Fruit fly (Drosophila melanogaster): ENCODE measurements around the gene Oga.
A peak's percentile ranks its signal among the peaks of the same experiment; 100 is the strongest.

Gene Oga

dm6 chr3R:21246492-21247061 lies 27.7 kb downstream of the Oga start, which contains the start of gene ETHR (continued):
- no peak for TF ChIP-seq Dad (GFP tag; optimal IDR thresholded peaks at IDR 0.05)
- no peak for TF ChIP-seq jumu (GFP tag; optimal IDR thresholded peaks at IDR 0.05)
- peak; percentile 4 for TF ChIP-seq nau (GFP tag; optimal IDR thresholded peaks at IDR 0.05)
- no peak for TF ChIP-seq pros (GFP tag; optimal IDR thresholded peaks at IDR 0.05)

DNA sequence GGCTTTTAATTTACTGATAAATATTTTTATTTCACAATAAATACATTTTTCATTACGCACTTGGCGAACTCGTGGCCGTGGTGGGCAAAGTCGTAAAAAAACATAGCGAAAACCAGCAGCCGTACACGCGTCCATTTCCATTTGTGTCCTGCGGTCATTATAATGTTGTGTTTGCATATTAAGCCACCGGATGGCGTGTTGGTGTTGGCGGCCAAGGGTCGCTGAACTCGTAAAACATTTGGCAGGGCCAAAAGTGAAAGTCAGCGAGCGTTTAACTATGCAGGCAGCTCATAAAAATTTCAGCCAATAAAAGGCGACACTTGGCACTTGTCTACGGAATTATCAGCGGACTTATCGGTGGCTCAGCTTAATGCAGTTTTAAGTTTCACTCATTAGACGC lies 33.6 kb downstream of the Oga start:
- TF ChIP-seq CG9797 (GFP tag; optimal IDR thresholded peaks at IDR 0.05) (no peak), br (optimal IDR thresholded peaks at IDR 0.05) (no peak), TFAM (GFP tag; optimal IDR thresholded peaks at IDR 0.05) (no peak), CG30403 (GFP tag; optimal IDR thresholded peaks at IDR 0.05) (no peak), CG12942 (GFP tag; optimal IDR thresholded peaks at IDR 0.05) (no peak), CTCF (GFP tag; optimal IDR thresholded peaks at IDR 0.05) (peak; percentile 75), CG7963 (GFP tag; IDR thresholded peaks at IDR 0.05; ENCODE audit: partially characterized antibody) (no peak), CG15696 (tag; optimal IDR thresholded peaks at IDR 0.05) (no peak), CG9876 (GFP tag; optimal IDR thresholded peaks at IDR 0.05) (no peak), CG10979 (tag; optimal IDR thresholded peaks at IDR 0.05) (peak; percentile 83), PHDP (tag; optimal IDR thresholded peaks at IDR 0.05) (no peak)

DNA sequence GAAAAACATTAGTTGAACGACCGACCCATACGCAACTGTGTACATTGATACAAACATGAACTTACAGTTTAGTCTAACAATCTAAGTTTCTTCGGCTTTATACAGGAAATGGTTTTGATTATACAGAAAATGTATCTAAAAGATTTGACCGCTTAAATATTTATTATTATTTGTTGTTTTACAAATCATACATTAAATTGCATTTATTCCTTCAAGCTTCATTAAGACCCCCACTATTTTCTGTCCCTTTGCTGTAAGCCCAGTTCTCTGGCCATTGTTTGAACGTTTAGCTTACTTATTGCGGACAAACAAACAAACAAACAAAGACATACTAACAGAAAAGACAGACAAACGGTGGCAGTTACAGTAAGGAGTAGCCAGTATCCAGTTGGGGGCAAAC lies 35.4 kb downstream of the Oga start:
- peak; percentile 18 for TF ChIP-seq CG2678 (tag; optimal IDR thresholded peaks at IDR 0.05)
- no peak for TF ChIP-seq dati (GFP tag; IDR thresholded peaks at IDR 0.05)
- no peak for TF ChIP-seq CG34224 (GFP tag; IDR thresholded peaks at IDR 0.05; ENCODE audit: partially characterized antibody)
- peak; percentile 2 for TF ChIP-seq CG11504 (tag; optimal IDR thresholded peaks at IDR 0.05)
- TF ChIP-seq gem (tag; optimal IDR thresholded peaks at IDR 0.05): peak; percentile 14
- TF ChIP-seq CG18599 (GFP tag; optimal IDR thresholded peaks at IDR 0.05): peak; percentile 27

- no peak for TF ChIP-seq pum (GFP tag; optimal IDR thresholded peaks at IDR 0.05)
- peak; percentile 47 for TF ChIP-seq scrt (GFP tag; optimal IDR thresholded peaks at IDR 0.05)
These were observed 41.9 kb downstream of the Oga start for dm6 chr3R:21260795-21261194.

DNA sequence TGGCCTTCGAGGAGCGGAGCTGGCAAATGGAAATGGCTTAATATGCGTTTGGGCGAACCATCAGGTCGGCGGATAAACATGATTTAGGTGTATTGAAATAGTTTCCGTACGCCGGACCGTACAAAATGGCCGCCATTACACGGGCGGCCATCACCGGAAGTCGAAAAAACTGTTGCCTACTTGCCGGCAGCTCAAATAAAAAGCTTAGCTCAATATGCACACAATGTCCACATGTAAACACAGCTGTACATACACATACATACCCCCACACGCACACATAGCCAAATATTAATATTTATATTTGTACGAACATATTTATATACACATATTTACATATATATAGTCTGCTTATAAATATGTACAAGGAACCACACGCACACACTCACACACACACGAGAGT lies 44.3 kb downstream of the Oga start:
- TF ChIP-seq Dip3 (GFP tag; optimal IDR thresholded peaks at IDR 0.05): no peak
- TF ChIP-seq odd (GFP tag; optimal IDR thresholded peaks at IDR 0.05): peak; percentile 31
- TF ChIP-seq gem (tag; optimal IDR thresholded peaks at IDR 0.05): peak; percentile 35
- no peak for TF ChIP-seq Atf-2 (GFP tag; optimal IDR thresholded peaks at IDR 0.05)
- peak; percentile 33 for TF ChIP-seq CG12659 (GFP tag; optimal IDR thresholded peaks at IDR 0.05)
- TF ChIP-seq CG43689 (GFP tag; IDR thresholded peaks at IDR 0.05): peak; percentile 35; the same call in 1 of the 2 replicates
- no peak for TF ChIP-seq luna (GFP tag; optimal IDR thresholded peaks at IDR 0.05)
- no peak for TF ChIP-seq CG34224 (GFP tag; IDR thresholded peaks at IDR 0.05; ENCODE audit: partially characterized antibody)
- TF ChIP-seq ap (GFP tag; IDR thresholded peaks at IDR 0.05): peak; percentile 38; the same call in 1 of the 2 replicates
- 0 out of 2 replicates have a peak, but pooled peaks have one; percentile 20 for TF ChIP-seq CG32772 (GFP tag; IDR thresholded peaks at IDR 0.05)
- no peak for TF ChIP-seq sc (optimal IDR thresholded peaks at IDR 0.05)
- peak; percentile 40 for TF ChIP-seq sc (GFP tag; optimal IDR thresholded peaks at IDR 0.05)
- TF ChIP-seq trh (GFP tag; optimal IDR thresholded peaks at IDR 0.05): peak; percentile 2
- TF ChIP-seq Ets97D (GFP tag; optimal IDR thresholded peaks at IDR 0.05): peak; percentile 90
- peak; percentile 37 for TF ChIP-seq Asciz (GFP tag; optimal IDR thresholded peaks at IDR 0.05)
- no peak for TF ChIP-seq Deaf1 (tag; optimal IDR thresholded peaks at IDR 0.05)
- TF ChIP-seq dysf (GFP tag; IDR thresholded peaks at IDR 0.05): peak; percentile 38; the same call in 1 of the 3 replicates
- TF ChIP-seq H2.0 (GFP tag; IDR thresholded peaks at IDR 0.05): peak; percentile 33; the same call in 1 of the 2 replicates
- peak; percentile 41 for TF ChIP-seq CG17568 (GFP tag; optimal IDR thresholded peaks at IDR 0.05)
- TF ChIP-seq CG42726 (GFP tag; IDR thresholded peaks at IDR 0.05; ENCODE audit: partially characterized antibody): no peak
- no peak for TF ChIP-seq mld (GFP tag; IDR thresholded peaks at IDR 0.05; ENCODE audit: partially characterized antibody)
- TF ChIP-seq ranshi (GFP tag; IDR thresholded peaks at IDR 0.05): peak; percentile 57; the same call in 1 of the 2 replicates
- peak; percentile 9 for TF ChIP-seq dmrt11E (tag; optimal IDR thresholded peaks at IDR 0.05)
